Fruit fly (Drosophila melanogaster) whole organism, prepupa: ENCODE results near the gene Hs2st.
A peak's percentile ranks its signal among the peaks of the same experiment; 100 is the strongest.

ENCODE experiments used
- Blimp-1 ChIP-seq: fragments of 200-800 bp; sonication (Bioruptor generic); optimal IDR thresholded peaks from 3 replicates; lab custom pipeline; 2017; ENCODE audit warnings: missing biosample characterization, missing genetic modification characterization, mild to moderate bottlenecking, moderate library complexity, missing genetic modification reagents
- CG10669 ChIP-seq: fragments of 200-800 bp; sonication (Bioruptor generic); optimal IDR thresholded peaks from 3 replicates; lab custom pipeline; 2018; ENCODE audit warnings: missing biosample characterization, mild to moderate bottlenecking, missing genetic modification characterization, moderate library complexity
- CG11294 ChIP-seq: fragments of 200-800 bp; sonication (Bioruptor generic); IDR thresholded peaks from 2 replicates; pipeline ENCODE4 v1.3.6; 2022; ENCODE audit warnings: missing biosample characterization, missing genetic modification characterization
- CG11762 ChIP-seq: fragments of 200-800 bp; sonication (Bioruptor generic); optimal IDR thresholded peaks from 3 replicates; lab custom pipeline; 2016; ENCODE audit warnings: missing biosample characterization, missing genetic modification characterization; ENCODE audit not compliant: insufficient read depth
- CG11902 ChIP-seq: fragments of 200-800 bp; sonication (Bioruptor generic); optimal IDR thresholded peaks from 3 replicates; lab custom pipeline; 2016; ENCODE audit warnings: missing biosample characterization, missing genetic modification characterization
- CG15336 ChIP-seq: fragments of 200-800 bp; sonication (Bioruptor generic); IDR thresholded peaks from 2 replicates; pipeline ENCODE4 v1.3.6; 2022; ENCODE audit warnings: missing biosample characterization, missing genetic modification characterization
- CG1621 ChIP-seq: fragments of 200-800 bp; sonication (Bioruptor generic); optimal IDR thresholded peaks from 3 replicates; lab custom pipeline; 2018; ENCODE audit warnings: missing biosample characterization, mild to moderate bottlenecking, missing genetic modification characterization
- CG16779 ChIP-seq: fragments of 200-800 bp; sonication (Bioruptor generic); optimal IDR thresholded peaks from 3 replicates; lab custom pipeline; 2017; ENCODE audit warnings: missing biosample characterization, mild to moderate bottlenecking, missing genetic modification characterization
- CG34406 ChIP-seq: fragments of 200-800 bp; sonication (Bioruptor generic); optimal IDR thresholded peaks from 3 replicates; lab custom pipeline; 2016; ENCODE audit warnings: missing biosample characterization, missing genetic modification characterization
- CG6792 ChIP-seq: fragments of 200-800 bp; sonication (Bioruptor generic); optimal IDR thresholded peaks from 3 replicates; lab custom pipeline; 2016; ENCODE audit warnings: missing biosample characterization, missing genetic modification characterization
- CG6808 ChIP-seq: fragments of 200-800 bp; sonication (Bioruptor generic); optimal IDR thresholded peaks from 3 replicates; lab custom pipeline; 2017; ENCODE audit warnings: missing biosample characterization, missing genetic modification characterization, mild to moderate bottlenecking, moderate library complexity, missing genetic modification reagents
- CG8319 ChIP-seq: fragments of 200-800 bp; sonication (Bioruptor generic); optimal IDR thresholded peaks from 3 replicates; lab custom pipeline; 2016; ENCODE audit warnings: missing biosample characterization, missing genetic modification characterization
- CG8632 ChIP-seq: fragments of 200-800 bp; sonication (Bioruptor generic); optimal IDR thresholded peaks from 3 replicates; lab custom pipeline; 2016; ENCODE audit warnings: missing biosample characterization, missing genetic modification characterization
- Eip78C ChIP-seq: fragments of 200-800 bp; sonication (Bioruptor generic); peaks from one replicate; lab custom pipeline; 2016; ENCODE audit warnings: missing biosample characterization, missing genetic modification characterization
- Eip93F ChIP-seq: fragments of 200-800 bp; sonication (Bioruptor generic); optimal IDR thresholded peaks from 2 replicates; lab custom pipeline; 2016; ENCODE audit warnings: missing biosample characterization, mild to moderate bottlenecking, missing genetic modification characterization
- Gug ChIP-seq: fragments of 200-800 bp; sonication (Bioruptor generic); IDR thresholded peaks from 2 replicates; pipeline ENCODE4 v1.3.6; 2022; ENCODE audit warnings: missing biosample characterization, missing genetic modification characterization
- Met ChIP-seq: fragments of 200-800 bp; sonication (Bioruptor generic); optimal IDR thresholded peaks from 3 replicates; lab custom pipeline; 2016; ENCODE audit warnings: missing biosample characterization, missing genetic modification characterization
- Smox ChIP-seq: fragments of 200-800 bp; sonication (Bioruptor generic); optimal IDR thresholded peaks from 3 replicates; lab custom pipeline; 2016; ENCODE audit warnings: missing biosample characterization, missing genetic modification characterization
- Sox102F ChIP-seq: fragments of 200-800 bp; sonication (Bioruptor generic); optimal IDR thresholded peaks from 2 replicates; lab custom pipeline; 2016; ENCODE audit warnings: missing biosample characterization, mild to moderate bottlenecking, missing genetic modification characterization
- Sox15 ChIP-seq: fragments of 200-800 bp; sonication (Bioruptor generic); optimal IDR thresholded peaks from 3 replicates; lab custom pipeline; 2016; ENCODE audit warnings: missing biosample characterization, missing genetic modification characterization
- achi ChIP-seq: fragments of 200-800 bp; sonication (Bioruptor generic); optimal IDR thresholded peaks from 3 replicates; lab custom pipeline; 2016; ENCODE audit warnings: missing biosample characterization, missing genetic modification characterization
- acj6 ChIP-seq: fragments of 200-800 bp; sonication (Bioruptor generic); optimal IDR thresholded peaks from 3 replicates; lab custom pipeline; 2016; ENCODE audit warnings: missing biosample characterization, missing genetic modification characterization
- dsx ChIP-seq: fragments of 200-800 bp; optimal IDR thresholded peaks from 3 replicates; lab custom pipeline; 2019; ENCODE audit warnings: missing biosample characterization, mild to moderate bottlenecking, missing genetic modification characterization, moderate library complexity; ENCODE audit not compliant: poor library complexity, severe bottlenecking
- esn ChIP-seq: fragments of 200-800 bp; sonication (Bioruptor generic); optimal IDR thresholded peaks from 2 replicates; lab custom pipeline; 2016; ENCODE audit warnings: missing biosample characterization, mild to moderate bottlenecking, missing genetic modification characterization, moderate library complexity
- fd85E ChIP-seq: fragments of 200-800 bp; sonication (Bioruptor generic); optimal IDR thresholded peaks from 3 replicates; lab custom pipeline; 2016; ENCODE audit warnings: missing biosample characterization, missing genetic modification characterization
- fkh ChIP-seq: fragments of 200-800 bp; sonication (Bioruptor generic); optimal IDR thresholded peaks from 3 replicates; lab custom pipeline; 2017; ENCODE audit warnings: missing biosample characterization, mild to moderate bottlenecking, missing genetic modification characterization, moderate library complexity
- lz ChIP-seq: fragments of 200-800 bp; sonication (Bioruptor generic); optimal IDR thresholded peaks from 3 replicates; lab custom pipeline; 2016; ENCODE audit warnings: missing biosample characterization, missing genetic modification characterization
- net ChIP-seq: fragments of 200-800 bp; sonication (Bioruptor generic); optimal IDR thresholded peaks from 3 replicates; lab custom pipeline; 2016; ENCODE audit warnings: missing biosample characterization, missing genetic modification characterization
- salr ChIP-seq, 2 experiments: fragments of 200-800 bp; sonication (Bioruptor generic); optimal IDR thresholded peaks; 3 replicates each; lab custom pipeline; 2016 to 2018; ENCODE audit warnings: missing biosample characterization in 2 of 2, missing genetic modification characterization in 2 of 2, mild to moderate bottlenecking in 1 of 2
- ss ChIP-seq, 2 experiments: fragments of 200-800 bp; sonication (Bioruptor generic); optimal IDR thresholded peaks; 2 replicates in 1 of 2; 3 replicates in 1 of 2; lab custom pipeline; 2017 to 2018; ENCODE audit warnings: mild to moderate bottlenecking in 2 of 2, missing biosample characterization in 2 of 2, missing genetic modification characterization in 2 of 2, moderate library complexity in 1 of 2
- svp ChIP-seq: fragments of 200-800 bp; sonication (Bioruptor generic); peaks from one replicate; lab custom pipeline; 2016; ENCODE audit warnings: missing biosample characterization, missing genetic modification characterization
- topi ChIP-seq: fragments of 200-800 bp; sonication (Bioruptor generic); optimal IDR thresholded peaks from 3 replicates; lab custom pipeline; 2016; ENCODE audit warnings: missing biosample characterization, missing genetic modification characterization
- vri ChIP-seq: fragments of 200-800 bp; sonication (Bioruptor generic); optimal IDR thresholded peaks from 3 replicates; lab custom pipeline; 2016; ENCODE audit warnings: missing biosample characterization, mild to moderate bottlenecking, missing genetic modification characterization

Gene Hs2st

DNA sequence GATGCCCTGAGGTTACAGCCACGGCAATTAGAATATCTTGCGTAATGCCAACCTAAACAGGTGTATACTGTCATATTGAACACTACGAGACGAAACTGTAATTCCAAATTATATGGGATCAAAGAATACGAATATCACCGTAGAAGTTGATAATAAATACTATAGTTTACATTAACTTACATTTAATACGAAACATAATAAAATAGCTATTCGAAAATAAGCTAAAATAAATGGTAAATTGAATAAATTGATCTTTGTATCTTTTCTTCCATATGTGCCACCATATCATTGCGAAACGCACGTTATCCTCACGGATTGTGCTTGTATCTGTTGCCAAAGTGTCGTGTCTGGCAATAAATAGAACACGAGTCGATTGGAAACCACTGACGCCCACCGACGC, 28.7 kb downstream of the Hs2st start:
- no peak for TF ChIP-seq vri (GFP tag; lab: Kevin White, UChicago)
- peak; percentile 17 for TF ChIP-seq Eip78C (GFP tag; lab: Kevin White, UChicago)
- TF ChIP-seq CG15336 (GFP tag; lab: Robert Waterston, UW), result 0 out of 2 replicates have a peak, but pooled peaks have one; percentile 31

DNA sequence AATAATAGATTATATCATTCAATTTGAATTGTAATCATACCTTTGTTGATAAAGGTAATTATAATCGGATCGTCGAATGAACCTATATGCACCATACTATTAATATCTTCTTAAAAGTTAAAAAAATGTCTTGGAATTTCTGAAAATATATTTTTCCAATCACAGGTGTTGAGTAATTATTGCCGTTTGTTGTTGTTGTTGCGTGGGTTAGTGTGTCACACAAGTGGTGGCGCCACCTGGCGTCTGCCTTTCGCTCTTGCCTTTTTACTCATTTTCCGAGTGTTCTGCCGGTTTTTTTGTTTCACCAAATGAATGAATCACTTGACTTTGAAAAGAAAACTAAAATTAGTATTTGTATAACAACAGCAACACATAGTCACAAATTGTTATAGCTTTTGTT, 29.4 kb downstream of the Hs2st start:
- TF ChIP-seq topi (GFP tag; lab: Kevin White, UChicago), result no peak
- TF ChIP-seq CG11294 (GFP tag; lab: Robert Waterston, UW), result no peak
- no peak for TF ChIP-seq CG8632 (GFP tag; lab: Kevin White, UChicago)
- no peak for TF ChIP-seq salr (GFP tag; optimal IDR thresholded peaks at IDR 0.05; lab: Kevin White, UChicago)
- no peak for TF ChIP-seq achi (GFP tag; lab: Kevin White, UChicago)
- no peak for TF ChIP-seq svp (GFP tag; lab: Kevin White, UChicago)
- no peak for TF ChIP-seq Sox102F (GFP tag; lab: Kevin White, UChicago)
- TF ChIP-seq CG10669 (GFP tag; lab: Kevin White, UChicago), result no peak
- no peak for TF ChIP-seq Smox (GFP tag; lab: Kevin White, UChicago)
- no peak for TF ChIP-seq Eip93F (GFP tag; lab: Kevin White, UChicago)
- no peak for TF ChIP-seq dsx
- TF ChIP-seq CG8319 (GFP tag; lab: Kevin White, UChicago), result no peak
- TF ChIP-seq esn (GFP tag; lab: Kevin White, UChicago), result no peak
- TF ChIP-seq fd85E (GFP tag; lab: Kevin White, UChicago), result no peak
- no peak for TF ChIP-seq lz (GFP tag; lab: Kevin White, UChicago)
- no peak for TF ChIP-seq CG6792 (GFP tag; lab: Kevin White, UChicago)
- TF ChIP-seq CG34406, result no peak
- TF ChIP-seq Gug (GFP tag; lab: Robert Waterston, UW), result no peak

DNA sequence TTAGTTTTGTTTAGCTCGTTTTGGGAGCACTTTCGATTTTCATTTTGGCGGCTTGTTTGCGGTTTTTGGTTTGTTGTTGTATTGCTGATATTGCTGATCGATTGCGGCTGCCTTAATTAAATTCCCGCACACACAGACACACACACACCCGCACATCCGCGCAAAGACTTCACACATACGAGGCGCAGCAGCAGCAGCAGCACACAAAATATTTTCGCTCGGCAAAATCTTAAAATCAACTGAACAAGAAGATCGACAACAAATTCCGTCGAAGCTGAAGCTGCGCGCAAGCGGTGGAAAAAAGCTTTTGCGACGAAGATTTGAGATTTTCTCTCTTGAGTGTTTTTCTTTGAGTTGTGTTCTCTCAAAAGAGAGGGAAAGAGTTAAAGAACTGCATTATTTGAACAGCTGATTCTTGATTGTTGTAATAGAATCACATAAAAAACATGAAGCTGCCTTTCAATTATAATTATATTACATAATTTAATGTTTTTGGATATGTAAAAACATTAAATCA, 30.3 kb downstream of the Hs2st start:
- TF ChIP-seq CG1621, result no peak
- no peak for TF ChIP-seq net (GFP tag; lab: Kevin White, UChicago)
- TF ChIP-seq Blimp-1, result peak; percentile 32
- TF ChIP-seq CG6808 (GFP tag; lab: Kevin White, UChicago), result no peak
- TF ChIP-seq svp (GFP tag; lab: Kevin White, UChicago), result peak; percentile 33
- TF ChIP-seq CG11762, result no peak
- TF ChIP-seq ss (GFP tag; optimal IDR thresholded peaks at IDR 0.05; lab: Kevin White, UChicago), result peak in 1 of 2 experiments; percentile 11
- TF ChIP-seq CG16779 (tag; lab: Kevin White, UChicago), result no peak
- TF ChIP-seq dsx, result peak; percentile 36
- TF ChIP-seq Eip93F (GFP tag; lab: Kevin White, UChicago), result no peak

DNA sequence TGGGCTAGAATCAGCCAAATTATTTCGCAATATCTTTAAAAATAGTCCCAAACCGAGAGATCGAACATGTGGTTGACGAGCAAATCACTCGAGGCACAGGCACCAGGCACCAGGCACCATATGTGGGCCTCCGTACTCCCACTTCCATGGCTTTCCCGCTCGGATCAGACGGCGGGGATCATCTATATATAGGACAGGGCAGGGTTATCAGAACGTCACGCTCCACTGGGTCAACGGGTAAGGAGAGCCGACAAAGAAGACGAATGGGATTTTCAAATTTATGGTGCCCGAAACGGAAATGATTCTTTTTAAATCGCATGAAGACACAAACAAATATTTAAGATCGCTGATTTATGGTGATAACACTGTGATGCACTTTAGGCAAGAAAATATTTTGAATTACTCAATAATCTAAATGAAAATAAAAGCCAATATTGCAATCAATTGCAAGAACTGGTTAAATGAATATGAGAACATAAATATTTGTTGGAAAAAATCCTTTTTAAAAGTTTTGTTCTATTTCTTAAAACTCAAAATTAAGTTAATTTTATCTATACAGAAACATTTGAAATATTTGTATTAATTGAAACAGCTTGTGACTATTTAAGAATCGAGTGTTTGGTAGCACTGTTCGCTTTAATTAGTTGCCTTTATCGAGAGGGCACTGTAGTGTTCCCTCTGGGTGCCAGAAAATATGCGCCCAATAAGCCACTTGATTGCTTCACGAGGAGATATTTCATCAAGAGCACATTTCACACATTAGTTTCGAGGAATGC, 31.2 kb downstream of the Hs2st start:
- TF ChIP-seq CG1621 (no peak), svp (GFP tag; lab: Kevin White, UChicago) (peak; percentile 96), fd85E (GFP tag; lab: Kevin White, UChicago) (no peak), Eip78C (GFP tag; lab: Kevin White, UChicago) (peak; percentile 8), CG8632 (GFP tag; lab: Kevin White, UChicago) (no peak), lz (GFP tag; lab: Kevin White, UChicago) (no peak), acj6 (GFP tag; lab: Kevin White, UChicago) (no peak), Sox15 (GFP tag; lab: Kevin White, UChicago) (no peak), Met (no peak), CG6792 (GFP tag; lab: Kevin White, UChicago) (no peak), CG15336 (GFP tag; lab: Robert Waterston, UW) (no peak), dsx (no peak)
- TF ChIP-seq, all 60 proteins: peak for 2

DNA sequence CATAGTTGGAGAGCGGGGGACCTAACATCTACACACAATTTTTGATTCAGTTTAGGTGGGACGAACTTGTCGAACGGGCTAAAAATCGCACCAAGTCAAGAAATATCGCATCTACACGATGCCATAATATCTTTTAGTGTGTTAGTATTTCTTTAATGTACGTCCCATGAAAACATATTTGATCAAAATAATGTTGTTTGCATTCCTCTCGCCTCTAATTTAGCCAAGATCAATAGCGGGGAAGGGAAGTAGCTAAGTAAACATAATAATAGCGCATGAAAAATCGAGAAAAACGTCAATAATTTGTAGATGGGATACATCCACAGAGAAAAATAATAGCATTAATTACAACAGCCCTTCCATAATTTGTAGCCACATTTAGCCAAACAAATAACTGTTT, 32.6 kb downstream of the Hs2st start:
- TF ChIP-seq fkh (peak; percentile 72), CG11902 (GFP tag; lab: Kevin White, UChicago) (no peak)
